Worm (Caenorhabditis elegans) whole organism, L4 larva: ENCODE measurements around the gene ung-1.

ENCODE experiments used
- F49E8.2 ChIP-seq: sonication (generic microtip); optimal IDR thresholded peaks from 2 replicates; lab custom pipeline; 2016; ENCODE audit warnings: missing compliant biosample characterization, mild to moderate bottlenecking, missing genetic modification characterization, borderline replicate concordance
- ZK546.5 ChIP-seq, 2 experiments: sonication (generic microtip); optimal IDR thresholded peaks; 2 replicates each; lab custom pipeline; 2017; ENCODE audit warnings: missing biosample characterization in 2 of 2, missing genetic modification characterization in 2 of 2
- aha-1 ChIP-seq: fragments of 150-350 bp; peaks from one replicate; lab custom pipeline; 2014; ENCODE audit warnings: missing biosample characterization, missing genetic modification characterization
- ama-1 ChIP-seq: fragments of 150-350 bp; optimal IDR thresholded peaks from 2 replicates; lab custom pipeline; 2014; ENCODE audit warnings: inconsistent platforms, mixed read lengths
- arid-1 ChIP-seq: fragments of 200-800 bp; sonication (Bioruptor generic); conservative IDR thresholded peaks from 2 replicates; pipeline ENCODE4 v1.3.6; 2022; ENCODE audit warnings: missing genetic modification reagents, missing genetic modification characterization, missing compliant biosample characterization
- ceh-28 ChIP-seq: fragments of 150-350 bp; optimal IDR thresholded peaks from 2 replicates; lab custom pipeline; 2014; ENCODE audit warnings: missing biosample characterization, missing genetic modification reagents, missing genetic modification characterization
- ceh-32 ChIP-seq: sonication (generic microtip); optimal IDR thresholded peaks from 2 replicates; lab custom pipeline; 2016; ENCODE audit warnings: mild to moderate bottlenecking, missing genetic modification characterization, missing compliant biosample characterization; ENCODE audit not compliant: poor library complexity
- ceh-62 ChIP-seq: sonication (generic microtip); optimal IDR thresholded peaks from 2 replicates; lab custom pipeline; 2017; ENCODE audit warnings: missing biosample characterization, missing genetic modification characterization
- cey-2 ChIP-seq: sonication (generic microtip); optimal IDR thresholded peaks from 3 replicates; lab custom pipeline; 2017; ENCODE audit warnings: missing genetic modification characterization, mild to moderate bottlenecking, missing compliant biosample characterization, antibody characterized with exemption, borderline replicate concordance; ENCODE audit not compliant: insufficient read depth
- ctbp-1 ChIP-seq: fragments of 200-800 bp; sonication (Bioruptor generic); IDR thresholded peaks from 2 replicates; pipeline ENCODE4 v1.3.6; 2022; ENCODE audit warnings: missing genetic modification reagents, missing genetic modification characterization, missing compliant biosample characterization
- daf-16 ChIP-seq, 3 experiments: sonication (generic microtip); optimal IDR thresholded peaks; 2 replicates each; lab custom pipeline; 2016 to 2017; ENCODE audit warnings: missing genetic modification characterization in 3 of 3, missing genetic modification reagents in 3 of 3, mild to moderate bottlenecking in 2 of 3, missing compliant biosample characterization in 2 of 3, missing biosample characterization in 1 of 3, moderate library complexity in 1 of 3
- dmd-6 ChIP-seq: fragments of 200-800 bp; sonication (Bioruptor generic); IDR thresholded peaks from 2 replicates; pipeline ENCODE4 v1.3.6; 2022; ENCODE audit warnings: missing genetic modification reagents, missing genetic modification characterization, missing compliant biosample characterization
- dmd-8 ChIP-seq: fragments of 200-800 bp; sonication (Bioruptor generic); IDR thresholded peaks from 2 replicates; pipeline ENCODE4 v1.3.6; 2022; ENCODE audit warnings: missing genetic modification characterization, missing compliant biosample characterization
- dve-1 ChIP-seq: sonication (generic microtip); optimal IDR thresholded peaks from 2 replicates; lab custom pipeline; 2017; ENCODE audit warnings: antibody characterized with exemption, mild to moderate bottlenecking, missing genetic modification characterization, missing compliant biosample characterization; ENCODE audit not compliant: insufficient read depth
- fkh-10 ChIP-seq: fragments of 150-350 bp; optimal IDR thresholded peaks from 2 replicates; lab custom pipeline; 2014; ENCODE audit warnings: missing biosample characterization, missing genetic modification reagents, missing genetic modification characterization
- hif-1 ChIP-seq, 2 experiments: sonication (generic microtip); optimal IDR thresholded peaks; 2 replicates each; lab custom pipeline; 2016 to 2017; ENCODE audit warnings: missing compliant biosample characterization in 2 of 2, missing genetic modification characterization in 2 of 2, missing genetic modification reagents in 2 of 2, missing genotype in 2 of 2, mild to moderate bottlenecking in 1 of 2
- hlh-11 ChIP-seq: fragments of 200-800 bp; sonication (Bioruptor generic); optimal IDR thresholded peaks from 2 replicates; lab custom pipeline; 2018; ENCODE audit warnings: mild to moderate bottlenecking, missing genetic modification characterization, missing compliant biosample characterization
- hlh-30 ChIP-seq: sonication (generic microtip); optimal IDR thresholded peaks from 2 replicates; lab custom pipeline; 2017; ENCODE audit warnings: antibody characterized with exemption, mild to moderate bottlenecking, missing genetic modification characterization, missing compliant biosample characterization; ENCODE audit not compliant: insufficient read depth
- hmg-1.1 ChIP-seq: fragments of 200-800 bp; sonication (Bioruptor generic); IDR thresholded peaks from 2 replicates; pipeline ENCODE4 v1.3.6; 2022; ENCODE audit warnings: missing genetic modification reagents, missing genetic modification characterization, missing compliant biosample characterization
- lin-13 ChIP-seq: fragments of 150-350 bp; optimal IDR thresholded peaks from 2 replicates; lab custom pipeline; 2014; ENCODE audit warnings: missing biosample characterization, missing genetic modification reagents, missing genetic modification characterization
- lin-38 ChIP-seq: fragments of 200-800 bp; sonication (Bioruptor generic); IDR thresholded peaks from 2 replicates; pipeline ENCODE4 v1.3.6; 2022; ENCODE audit warnings: missing genetic modification reagents, missing genetic modification characterization, missing compliant biosample characterization
- lsy-2 ChIP-seq, 2 experiments: fragments of 150-350 bp in 1 of 2; sonication (generic microtip) in 1 of 2; optimal IDR thresholded peaks; 2 replicates each; lab custom pipeline; 2014 to 2017; ENCODE audit warnings: missing biosample characterization in 2 of 2, missing genetic modification characterization in 2 of 2
- mdl-1 ChIP-seq, 2 experiments: fragments of 150-350 bp in 1 of 2; sonication (generic microtip) in 1 of 2; optimal IDR thresholded peaks; 2 replicates each; lab custom pipeline; 2014 to 2017; ENCODE audit warnings: missing biosample characterization in 2 of 2, missing genetic modification characterization in 2 of 2
- mep-1 ChIP-seq: fragments of 150-350 bp; sonication (generic microtip); optimal IDR thresholded peaks from 3 replicates; lab custom pipeline; 2014; ENCODE audit warnings: missing biosample characterization, missing genetic modification characterization
- mes-2 ChIP-seq: sonication (generic microtip); optimal IDR thresholded peaks from 2 replicates; lab custom pipeline; 2016; ENCODE audit warnings: missing genotype, mild to moderate bottlenecking, missing genetic modification characterization, missing compliant biosample characterization; ENCODE audit not compliant: poor library complexity, severe bottlenecking
- mxl-2 ChIP-seq: fragments of 200-800 bp; sonication (Bioruptor generic); conservative IDR thresholded peaks from 2 replicates; pipeline ENCODE4 v1.3.6; 2022; ENCODE audit warnings: missing genetic modification reagents, missing genetic modification characterization, missing compliant biosample characterization
- mxl-3 ChIP-seq: fragments of 200-800 bp; sonication (Bioruptor generic); optimal IDR thresholded peaks from 2 replicates; lab custom pipeline; 2018; ENCODE audit warnings: mild to moderate bottlenecking, missing genetic modification characterization, missing compliant biosample characterization
- nhr-10 ChIP-seq: fragments of 150-350 bp; optimal IDR thresholded peaks from 2 replicates; lab custom pipeline; 2014; ENCODE audit warnings: missing biosample characterization, missing genetic modification characterization
- nhr-28 ChIP-seq: fragments of 150-350 bp; optimal IDR thresholded peaks from 2 replicates; lab custom pipeline; 2014; ENCODE audit warnings: missing biosample characterization, missing genetic modification characterization
- nhr-6 ChIP-seq: fragments of 150-350 bp; optimal IDR thresholded peaks from 2 replicates; lab custom pipeline; 2014; ENCODE audit warnings: missing biosample characterization, missing genetic modification characterization
- nhr-76 ChIP-seq: fragments of 150-350 bp; optimal IDR thresholded peaks from 2 replicates; lab custom pipeline; 2014; ENCODE audit warnings: missing biosample characterization, missing genetic modification characterization
- nhr-77 ChIP-seq: fragments of 150-350 bp; optimal IDR thresholded peaks from 2 replicates; lab custom pipeline; 2014; ENCODE audit warnings: missing biosample characterization, missing genetic modification characterization
- pha-4 ChIP-seq, 2 experiments: fragments of 150-350 bp in 1 of 2; fragments of 200-800 bp in 1 of 2; sonication (Bioruptor generic) in 1 of 2; IDR thresholded peaks in 1 of 2; optimal IDR thresholded peaks in 1 of 2; 2 replicates each; pipeline versions ENCODE4 v1.3.6 to Lab custom; 2014 to 2022; ENCODE audit warnings: missing genetic modification characterization in 2 of 2, missing genetic modification reagents in 2 of 2, missing biosample characterization in 1 of 2, missing compliant biosample characterization in 1 of 2
- rbr-2 ChIP-seq: sonication (generic microtip); optimal IDR thresholded peaks from 2 replicates; lab custom pipeline; 2016; ENCODE audit warnings: missing genotype, missing genetic modification characterization, missing compliant biosample characterization
- set-16 ChIP-seq: fragments of 200-800 bp; sonication (Bioruptor generic); IDR thresholded peaks from 2 replicates; pipeline ENCODE4 v1.3.6; 2022; ENCODE audit warnings: missing genetic modification reagents, missing genetic modification characterization, missing compliant biosample characterization
- skn-1 ChIP-seq: fragments of 150-350 bp; optimal IDR thresholded peaks from 2 replicates; lab custom pipeline; 2014; ENCODE audit warnings: missing biosample characterization, missing genetic modification characterization
- snpc-1.2 ChIP-seq: fragments of 200-800 bp; sonication (Bioruptor generic); IDR thresholded peaks from 2 replicates; pipeline ENCODE4 v1.3.6; 2022; ENCODE audit warnings: missing genetic modification reagents, missing genetic modification characterization, missing compliant biosample characterization
- snpc-4 ChIP-seq: fragments of 150-350 bp; optimal IDR thresholded peaks from 2 replicates; lab custom pipeline; 2014; ENCODE audit warnings: missing biosample characterization, missing genetic modification characterization
- unc-130 ChIP-seq: sonication (generic microtip); optimal IDR thresholded peaks from 2 replicates; lab custom pipeline; 2016; ENCODE audit warnings: missing genetic modification reagents, missing genetic modification characterization, missing compliant biosample characterization
- unc-62 ChIP-seq, 3 experiments: fragments of 150-350 bp in 1 of 3; sonication (generic microtip); optimal IDR thresholded peaks in 2 of 3; peaks in 1 of 3; 1 replicate in 1 of 3; 2 replicates in 2 of 3; lab custom pipeline; 2014 to 2017; ENCODE audit warnings: missing biosample characterization in 3 of 3, missing genetic modification characterization in 3 of 3, missing genetic modification reagents in 3 of 3, missing genotype in 1 of 3
- ztf-11 ChIP-seq: fragments of 150-350 bp; optimal IDR thresholded peaks from 2 replicates; lab custom pipeline; 2014; ENCODE audit warnings: missing biosample characterization, missing genetic modification characterization

Gene ung-1

ce11 chrIII:11989823-11990222, 15.9 kb upstream of the ung-1 start, which contains the start of gene wah-1:
Gene wah-1, plus strand, starts transcription at chrIII:11990167.
- TF ChIP-seq ama-1 (lab: Kevin White, UChicago) (peak; percentile 59), dve-1 (tag; lab: Kevin White, UChicago) (peak; percentile 32), arid-1 (GFP tag; lab: Robert Waterston, UW) (no peak), ceh-62 (tag; lab: Kevin White, UChicago) (no peak), ztf-11 (tag; lab: Kevin White, UChicago) (no peak), lin-38 (peak; percentile 41), daf-16 (GFP tag; optimal IDR thresholded peaks at IDR 0.05; lab: Kevin White, UChicago) (peak in 1 of 2 experiments; percentile 28), daf-16 (tag; optimal IDR thresholded peaks at IDR 0.05; lab: Kevin White, UChicago) (peak; percentile 96), pha-4 (GFP tag; IDR thresholded peaks at IDR 0.05; lab: Robert Waterston, UW) (no peak), pha-4 (tag; optimal IDR thresholded peaks at IDR 0.05; lab: Kevin White, UChicago) (peak; percentile 42), lsy-2 (tag; optimal IDR thresholded peaks at IDR 0.05; lab: Kevin White, UChicago) (peak in 1 of 2 experiments; percentile 2), mdl-1 (tag; optimal IDR thresholded peaks at IDR 0.05; lab: Kevin White, UChicago) (peak in 1 of 2 experiments; percentile 74), hlh-30 (tag; lab: Kevin White, UChicago) (peak; percentile 87)

DNA sequence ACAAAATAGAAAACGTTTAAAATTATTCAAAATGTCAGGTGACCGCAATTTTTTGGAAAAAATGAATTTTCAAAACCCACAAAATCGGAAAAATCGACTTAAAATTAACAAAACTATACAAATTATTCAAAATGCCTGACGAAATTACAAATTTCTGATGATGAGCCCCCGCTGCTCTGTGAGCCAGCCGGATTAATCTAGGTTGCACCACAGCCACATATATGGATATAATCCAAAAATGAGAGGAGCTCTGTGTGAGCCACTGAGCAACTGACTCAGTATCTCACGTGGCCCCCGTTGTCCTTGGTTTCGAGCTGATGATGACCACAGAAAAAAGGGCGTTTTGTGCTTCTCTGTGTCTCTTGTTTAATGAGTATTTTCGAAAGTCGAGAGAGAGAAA, 11.2 kb upstream of the ung-1 start:
- no peak for TF ChIP-seq ceh-28 (tag; lab: Kevin White, UChicago)
- no peak for TF ChIP-seq ceh-62 (tag; lab: Kevin White, UChicago)
- no peak for TF ChIP-seq nhr-10
- TF ChIP-seq ZK546.5 (tag; optimal IDR thresholded peaks at IDR 0.05; lab: Kevin White, UChicago): no peak
- TF ChIP-seq cey-2 (tag; lab: Kevin White, UChicago): no peak
- TF ChIP-seq, all 104 proteins: peak for 0

ce11 chrIII:11982474-11982873, 8.6 kb upstream of the ung-1 start:
- TF ChIP-seq ceh-32 (tag; lab: Kevin White, UChicago): no peak
- peak; percentile 33; the same call in 1 of the 2 replicates for TF ChIP-seq set-16 (GFP tag; lab: Robert Waterston, UW)
- TF ChIP-seq aha-1: peak; percentile 71
- no peak for TF ChIP-seq F49E8.2 (tag; lab: Kevin White, UChicago)

- TF ChIP-seq hmg-1.1 (GFP tag; lab: Robert Waterston, UW) (peak; percentile 76), snpc-1.2 (GFP tag; lab: Robert Waterston, UW) (no peak), nhr-76 (no peak), fkh-10 (GFP tag; lab: Kevin White, UChicago) (no peak), lin-13 (peak; percentile 52), dve-1 (tag; lab: Kevin White, UChicago) (peak; percentile 23), mdl-1 (tag; optimal IDR thresholded peaks at IDR 0.05; lab: Kevin White, UChicago) (peak; percentile 30 to 83), dmd-8 (0 out of 2 replicates have a peak, but pooled peaks have one; percentile 47), nhr-6 (tag; lab: Kevin White, UChicago) (peak; percentile 6), set-16 (GFP tag; lab: Robert Waterston, UW) (peak; percentile 24; the same call in 1 of the 2 replicates), lsy-2 (tag; optimal IDR thresholded peaks at IDR 0.05; lab: Kevin White, UChicago) (peak in 1 of 2 experiments; percentile 65), hlh-30 (tag; lab: Kevin White, UChicago) (peak; percentile 87), unc-62 (GFP tag; optimal IDR thresholded peaks at IDR 0.05 in 1 of 2; lab: Kevin White, UChicago) (peak in 1 of 2 experiments; percentile 80), unc-62 (tag; optimal IDR thresholded peaks at IDR 0.05; lab: Kevin White, UChicago) (no peak), F49E8.2 (tag; lab: Kevin White, UChicago) (no peak), hif-1 (tag; optimal IDR thresholded peaks at IDR 0.05; lab: Kevin White, UChicago) (peak in 1 of 2 experiments; percentile 53), snpc-4 (no peak), nhr-28 (tag; lab: Kevin White, UChicago) (peak; percentile 42), hlh-11 (peak; percentile 64), rbr-2 (peak; percentile 42), ctbp-1 (0 out of 2 replicates have a peak, but pooled peaks have one; percentile 38), dmd-6 (peak; percentile 48; the same call in 1 of the 2 replicates), skn-1 (tag; lab: Kevin White, UChicago) (no peak), unc-130 (GFP tag; lab: Kevin White, UChicago) (no peak), mep-1 (tag; lab: Kevin White, UChicago) (peak; percentile 65), mxl-3 (GFP tag; lab: Kevin White, UChicago) (peak; percentile 89), nhr-77 (tag; lab: Kevin White, UChicago) (peak; percentile 34), mxl-2 (GFP tag; lab: Robert Waterston, UW) (no peak), mes-2 (tag; lab: Kevin White, UChicago) (peak; percentile 70)
Observed at ce11 chrIII:11981539-11981938, 7.6 kb upstream of the ung-1 start.
